Fruit fly (Drosophila melanogaster): ENCODE measurements around the gene Sras.
A peak's percentile ranks its signal among the peaks of the same experiment; 100 is the strongest.

Sras gene

DNA sequence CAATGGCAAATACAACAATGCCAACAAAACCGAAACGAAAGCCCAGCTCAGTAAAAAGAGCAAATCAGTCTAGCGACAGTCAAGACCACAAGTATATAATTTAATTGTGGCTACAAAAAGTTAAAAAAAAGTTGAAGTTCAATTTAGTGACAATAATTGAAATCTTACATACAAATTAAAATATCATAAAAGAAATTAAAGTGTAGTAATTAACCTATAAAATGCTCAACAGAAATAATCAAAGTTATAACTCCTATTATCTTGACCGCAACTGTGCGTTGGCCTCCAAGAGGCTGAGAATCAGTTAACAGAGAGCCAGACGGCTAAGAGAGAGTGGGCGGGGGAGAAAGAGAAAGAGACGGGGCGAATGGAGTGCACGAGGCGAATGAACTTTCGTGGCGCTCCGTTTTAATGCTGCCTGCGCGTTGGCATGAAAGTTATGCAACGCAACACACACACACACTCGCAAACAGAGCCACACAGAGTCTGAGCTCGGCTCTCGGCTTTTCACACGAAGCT, 48.2 kb downstream of the Sras start (continued):
- TF ChIP-seq knrl (GFP tag; IDR thresholded peaks at IDR 0.05; ENCODE audit: partially characterized antibody) (no peak), CG3281 (GFP tag; optimal IDR thresholded peaks at IDR 0.05) (no peak), CG11085 (GFP tag; IDR thresholded peaks at IDR 0.05) (no peak), CG1647 (GFP tag; optimal IDR thresholded peaks at IDR 0.05) (no peak), ems (GFP tag; optimal IDR thresholded peaks at IDR 0.05) (no peak), Fer3 (tag; optimal IDR thresholded peaks at IDR 0.05) (peak; percentile 63), dysf (GFP tag; IDR thresholded peaks at IDR 0.05) (peak; percentile 79), CG6689 (GFP tag; IDR thresholded peaks at IDR 0.05) (peak; percentile 83), fd102C (GFP tag; optimal IDR thresholded peaks at IDR 0.05) (no peak), Sry-β (GFP tag; optimal IDR thresholded peaks at IDR 0.05) (peak; percentile 7), Neu2 (GFP tag; optimal IDR thresholded peaks at IDR 0.05; ENCODE audit: borderline replicate concordance) (no peak), mld (GFP tag; IDR thresholded peaks at IDR 0.05; ENCODE audit: partially characterized antibody) (no peak), CG31441 (GFP tag; IDR thresholded peaks at IDR 0.05) (peak; percentile 95), CG1233 (GFP tag; optimal IDR thresholded peaks at IDR 0.05) (peak; percentile 76), crc (GFP tag; optimal IDR thresholded peaks at IDR 0.05) (no peak), exex (tag; optimal IDR thresholded peaks at IDR 0.05) (no peak), corto (GFP tag; optimal IDR thresholded peaks at IDR 0.05) (peak; percentile 64), gsb (GFP tag; IDR thresholded peaks at IDR 0.05) (no peak; the same call in 1 of the 2 replicates), HmgD (GFP tag; optimal IDR thresholded peaks at IDR 0.05) (no peak), CG16813 (GFP tag; IDR thresholded peaks at IDR 0.05; ENCODE audit: partially characterized antibody) (no peak), CG10267 (tag; optimal IDR thresholded peaks at IDR 0.05) (peak; percentile 89), Awh (GFP tag; IDR thresholded peaks at IDR 0.05) (peak; percentile 87), Hand (GFP tag; optimal IDR thresholded peaks at IDR 0.05) (no peak), Mrtf (GFP tag; IDR thresholded peaks at IDR 0.05) (no peak), CG31365 (tag; optimal IDR thresholded peaks at IDR 0.05) (peak; percentile 32), vvl (GFP tag; IDR thresholded peaks at IDR 0.05) (peak; percentile 92), twi (tag; optimal IDR thresholded peaks at IDR 0.05) (peak; percentile 83), CG9437 (GFP tag; optimal IDR thresholded peaks at IDR 0.05) (peak; percentile 67), CG5180 (GFP tag; optimal IDR thresholded peaks at IDR 0.05) (peak; percentile 69), CG10543 (GFP tag; optimal IDR thresholded peaks at IDR 0.05) (no peak), Fer1 (GFP tag; optimal IDR thresholded peaks at IDR 0.05) (no peak), CG11398 (GFP tag; optimal IDR thresholded peaks at IDR 0.05) (no peak), kay (GFP tag; optimal IDR thresholded peaks at IDR 0.05) (peak; percentile 37), GATAe (GFP tag; conservative IDR thresholded peaks at IDR 0.05) (no peak), E2f2 (GFP tag; IDR thresholded peaks at IDR 0.05) (no peak; the same call in 1 of the 2 replicates), nom (GFP tag; optimal IDR thresholded peaks at IDR 0.05) (no peak), Tbp (GFP tag; optimal IDR thresholded peaks at IDR 0.05) (no peak), psq (GFP tag; optimal IDR thresholded peaks at IDR 0.05) (peak; percentile 14), CG5953 (GFP tag; IDR thresholded peaks at IDR 0.05) (peak; percentile 76; the same call in 1 of the 2 replicates), HmgZ (tag; optimal IDR thresholded peaks at IDR 0.05) (peak; percentile 53), pb (GFP tag; optimal IDR thresholded peaks at IDR 0.05) (no peak), bigmax (GFP tag; optimal IDR thresholded peaks at IDR 0.05) (no peak), Dad (GFP tag; optimal IDR thresholded peaks at IDR 0.05) (peak; percentile 41), Dll (GFP tag; IDR thresholded peaks at IDR 0.05; ENCODE audit: partially characterized antibody) (no peak), CG31388 (GFP tag; optimal IDR thresholded peaks at IDR 0.05) (peak; percentile 7), slp2 (GFP tag; optimal IDR thresholded peaks at IDR 0.05) (no peak), Bdp1 (GFP tag; optimal IDR thresholded peaks at IDR 0.05) (no peak), Hsf (GFP tag; optimal IDR thresholded peaks at IDR 0.05) (peak; percentile 73), Deaf1 (tag; optimal IDR thresholded peaks at IDR 0.05) (peak; percentile 93), CG14710 (tag; optimal IDR thresholded peaks at IDR 0.05) (peak; percentile 91)
